Fruit fly (Drosophila melanogaster): ENCODE measurements around the gene ergic53.
A peak's percentile ranks its signal among the peaks of the same experiment; 100 is the strongest.

- TF ChIP-seq CG10979 (tag; optimal IDR thresholded peaks at IDR 0.05) (peak; percentile 71), CG11093 (GFP tag; IDR thresholded peaks at IDR 0.05) (no peak), CG7357 (GFP tag; IDR thresholded peaks at IDR 0.05) (peak; percentile 34; the same call in 1 of the 3 replicates), stc (GFP tag; IDR thresholded peaks at IDR 0.05) (peak; percentile 70), sug (tag; optimal IDR thresholded peaks at IDR 0.05) (peak; percentile 50), CG2678 (tag; optimal IDR thresholded peaks at IDR 0.05) (peak; percentile 67)
These were observed 27.8 kb upstream of the ergic53 start, which contains the start of gene CG43163 for dm6 chr3L:8506975-8507441.

Measured in whole organism, embryonic.